Worm (Caenorhabditis elegans) whole organism, L3 larva: ENCODE data around the gene ugt-55.

ENCODE experiments used
- ama-1 ChIP-seq: fragments of 150-350 bp; optimal IDR thresholded peaks from 2 replicates; lab custom pipeline; 2018
- ceh-82 ChIP-seq: fragments of 150-350 bp; optimal IDR thresholded peaks from 2 replicates; lab custom pipeline; 2014; ENCODE audit warnings: missing biosample characterization, missing genetic modification characterization
- daf-12 ChIP-seq: fragments of 150-350 bp; optimal IDR thresholded peaks from 2 replicates; lab custom pipeline; 2014; ENCODE audit warnings: missing biosample characterization, missing genetic modification reagents, missing genetic modification characterization
- elt-2 ChIP-seq: sonication (generic microtip); optimal IDR thresholded peaks from 2 replicates; lab custom pipeline; 2016; ENCODE audit warnings: missing genetic modification reagents, mild to moderate bottlenecking, missing genetic modification characterization, missing compliant biosample characterization
- hmg-11 ChIP-seq: sonication (generic microtip); optimal IDR thresholded peaks from 2 replicates; lab custom pipeline; 2016; ENCODE audit warnings: missing genetic modification characterization, missing compliant biosample characterization
- jun-1 ChIP-seq: fragments of 150-350 bp; optimal IDR thresholded peaks from 2 replicates; lab custom pipeline; 2014; ENCODE audit warnings: missing biosample characterization, missing genetic modification reagents, missing genetic modification characterization
- nhr-237 ChIP-seq: fragments of 150-350 bp; optimal IDR thresholded peaks from 2 replicates; lab custom pipeline; 2014; ENCODE audit warnings: missing biosample characterization, missing genetic modification characterization

DNA sequence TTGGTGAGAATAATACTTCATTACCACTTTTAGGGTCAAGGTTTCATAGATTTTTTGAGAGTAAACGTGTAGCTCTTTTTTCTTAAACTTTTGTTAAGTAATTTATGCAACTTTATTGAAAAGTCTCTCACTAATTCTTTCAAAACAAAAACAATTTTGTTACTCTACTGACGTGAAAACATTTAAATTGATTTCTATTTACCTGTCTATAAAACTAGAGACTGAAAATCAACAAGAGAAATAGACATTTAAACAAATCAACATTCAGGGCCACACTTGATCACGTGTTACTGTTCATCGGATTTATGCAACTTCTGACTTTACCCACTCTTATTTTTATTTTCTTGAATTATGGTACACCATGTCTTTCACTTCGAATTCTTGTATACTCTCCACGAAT is at the start of gene ugt-55:
- no peak for TF ChIP-seq ama-1 (lab: Kevin White, UChicago)
- TF ChIP-seq nhr-237 (tag; lab: Kevin White, UChicago): no peak
- no peak for TF ChIP-seq elt-2
- no peak for TF ChIP-seq daf-12 (tag; lab: Kevin White, UChicago)
- TF ChIP-seq hmg-11 (tag; lab: Kevin White, UChicago): no peak
- no peak for TF ChIP-seq jun-1 (tag; lab: Kevin White, UChicago)
- TF ChIP-seq ceh-82 (tag; lab: Kevin White, UChicago): no peak
